Worm (Caenorhabditis elegans): ENCODE data around the gene K07H8.11.

K07H8.11 gene

DNA sequence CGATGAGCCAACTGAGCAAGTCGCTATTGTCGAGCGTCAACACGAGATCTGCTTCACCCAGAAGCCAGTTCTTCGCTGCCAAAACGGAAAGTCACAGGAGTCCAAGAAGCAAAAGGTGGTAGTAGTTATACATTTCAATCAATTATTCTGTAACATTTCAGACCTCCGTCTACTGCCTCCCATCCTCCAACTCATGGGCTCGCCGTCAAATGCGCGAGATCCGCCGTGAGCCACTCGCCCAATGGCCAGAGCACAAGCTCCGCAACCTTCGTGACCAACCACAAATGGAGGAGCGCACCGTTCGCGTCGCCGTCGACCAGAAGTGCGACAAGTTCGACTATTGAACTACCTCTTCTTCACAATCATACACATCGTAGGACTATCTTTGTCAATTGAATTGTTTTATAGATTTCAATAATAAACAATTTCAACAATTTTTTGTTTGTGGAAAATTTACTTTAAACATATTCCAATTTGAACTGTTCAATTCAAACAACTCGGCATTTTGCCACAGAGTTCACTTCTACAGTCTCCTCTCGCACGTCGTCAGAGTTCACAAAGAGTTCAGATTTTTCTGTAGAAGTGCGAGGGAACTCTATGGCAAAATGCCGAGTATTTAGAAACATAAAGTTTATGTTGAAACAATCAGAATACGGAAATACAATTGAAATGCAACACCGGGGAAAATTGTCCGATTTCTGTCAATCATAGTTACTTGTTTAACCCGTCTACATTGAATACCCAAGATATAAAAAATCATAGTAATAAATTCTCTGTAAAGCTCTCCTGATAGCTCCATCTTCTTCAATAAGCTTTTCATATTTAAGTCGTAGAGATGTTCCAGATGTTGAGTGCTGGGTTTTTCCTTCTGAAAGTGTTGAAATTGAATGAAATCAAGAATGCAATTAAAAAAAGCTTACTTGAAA is 8.8 kb downstream of the K07H8.11 start (continued):
- peak; percentile 80 for TF ChIP-seq cebp-2 (GFP tag; IDR thresholded peaks at IDR 0.05)
- no peak for TF ChIP-seq ceh-100 (GFP tag; IDR thresholded peaks at IDR 0.05)
- no peak for TF ChIP-seq snpc-1.3 (tag; optimal IDR thresholded peaks at IDR 0.05; ENCODE audit: insufficient read depth)
- TF ChIP-seq F52B5.7 (tag; optimal IDR thresholded peaks at IDR 0.05): no peak
- TF ChIP-seq ztf-28 (GFP tag; IDR thresholded peaks at IDR 0.05): no peak; the same call in 1 of the 2 replicates
- no peak for TF ChIP-seq ztf-18 (tag; optimal IDR thresholded peaks at IDR 0.05)
- TF ChIP-seq B0261.1 (tag; optimal IDR thresholded peaks at IDR 0.05): no peak
- TF ChIP-seq lin-26 (GFP tag; IDR thresholded peaks at IDR 0.05): no peak
- no peak for TF ChIP-seq attf-3 (GFP tag; conservative IDR thresholded peaks at IDR 0.05)
- no peak for TF ChIP-seq xnd-1 (tag; optimal IDR thresholded peaks at IDR 0.05)
- TF ChIP-seq ztf-22 (GFP tag; optimal IDR thresholded peaks at IDR 0.05): peak; percentile 28
- peak; percentile 32 for TF ChIP-seq tbp1 (GFP tag; optimal IDR thresholded peaks at IDR 0.05)
- no peak for TF ChIP-seq lsl-1 (GFP tag; optimal IDR thresholded peaks at IDR 0.05)
- peak; percentile 21; the same call in 1 of the 2 replicates for TF ChIP-seq cebp-1 (GFP tag; IDR thresholded peaks at IDR 0.05)
- TF ChIP-seq cebp-1 (tag; optimal IDR thresholded peaks at IDR 0.05): peak; percentile 67
- 0 out of 2 replicates have a peak, but pooled peaks have one; percentile 65 for TF ChIP-seq ceh-40 (GFP tag; IDR thresholded peaks at IDR 0.05)
- no peak for TF ChIP-seq nhr-179 (tag; optimal IDR thresholded peaks at IDR 0.05)
- TF ChIP-seq ztf-26 (tag; optimal IDR thresholded peaks at IDR 0.05): no peak
- peak; percentile 7 for TF ChIP-seq ama-1 (optimal IDR thresholded peaks at IDR 0.05)
- no peak for TF ChIP-seq ama-1 (GFP tag; optimal IDR thresholded peaks at IDR 0.05)
- no peak for TF ChIP-seq aptf-2 (GFP tag; conservative IDR thresholded peaks at IDR 0.05)
- peak; percentile 85 for TF ChIP-seq zfh-2 (GFP tag; conservative IDR thresholded peaks at IDR 0.05)
- TF ChIP-seq K12H6.12 (tag; optimal IDR thresholded peaks at IDR 0.05): no peak
- TF ChIP-seq ztf-25 (GFP tag; IDR thresholded peaks at IDR 0.05): no peak
- no peak for TF ChIP-seq F49E8.2 (tag; optimal IDR thresholded peaks at IDR 0.05; ENCODE audit: insufficient read depth)
- TF ChIP-seq mcd-1 (GFP tag; IDR thresholded peaks at IDR 0.05): 0 out of 2 replicates have a peak, but pooled peaks have one; percentile 39
- peak; percentile 78 for TF ChIP-seq nhr-90 (tag; optimal IDR thresholded peaks at IDR 0.05)
- peak; percentile 54; the same call in 1 of the 2 replicates for TF ChIP-seq let-526 (GFP tag; IDR thresholded peaks at IDR 0.05)
- 0 out of 2 replicates have a peak, but pooled peaks have one; percentile 30 for TF ChIP-seq Y95B8A.8 (GFP tag; IDR thresholded peaks at IDR 0.05)
- peak; percentile 76 for TF ChIP-seq nhr-80 (tag; optimal IDR thresholded peaks at IDR 0.05)
- TF ChIP-seq repo-1 (tag; optimal IDR thresholded peaks at IDR 0.05): peak; percentile 90
- TF ChIP-seq akir-1 (GFP tag; optimal IDR thresholded peaks at IDR 0.05): no peak
- peak; percentile 8; the same call in 1 of the 2 replicates for TF ChIP-seq F33H1.4 (GFP tag; IDR thresholded peaks at IDR 0.05)
- TF ChIP-seq atf-7 (tag; optimal IDR thresholded peaks at IDR 0.05): peak; percentile 62
- peak; percentile 61; the same call in 1 of the 2 replicates for TF ChIP-seq egrh-3 (GFP tag; IDR thresholded peaks at IDR 0.05)
- no peak for TF ChIP-seq egl-44 (GFP tag; IDR thresholded peaks at IDR 0.05)
- TF ChIP-seq sea-2 (GFP tag; IDR thresholded peaks at IDR 0.05): no peak
- TF ChIP-seq unc-62 (GFP tag; optimal IDR thresholded peaks at IDR 0.05): no peak
- no peak for TF ChIP-seq F10E7.11 (tag; optimal IDR thresholded peaks at IDR 0.05)
- TF ChIP-seq attf-5 (GFP tag; optimal IDR thresholded peaks at IDR 0.05): peak; percentile 15
- 0 out of 2 replicates have a peak, but pooled peaks have one; percentile 14 for TF ChIP-seq madf-6 (GFP tag; IDR thresholded peaks at IDR 0.05)
- peak; percentile 96 for TF ChIP-seq Y53G8AR.9 (GFP tag; conservative IDR thresholded peaks at IDR 0.05)
- TF ChIP-seq hlh-12 (tag; optimal IDR thresholded peaks at IDR 0.05): no peak
- TF ChIP-seq snpc-4 (GFP tag; optimal IDR thresholded peaks at IDR 0.05): no peak
- TF ChIP-seq snpc-4 (tag; optimal IDR thresholded peaks at IDR 0.05): peak in 1 of 4 experiments; percentile 7
- TF ChIP-seq nhr-27 (tag; optimal IDR thresholded peaks at IDR 0.05): no peak
- TF ChIP-seq lin-54 (GFP tag; optimal IDR thresholded peaks at IDR 0.05): peak; percentile 34

Data from whole organism, young adult.